Worm (Caenorhabditis elegans) whole organism, late embryonic: ENCODE measurements around the gene K10B4.1.

Source experiments
- ceh-14 ChIP-seq: sonication (generic microtip); optimal IDR thresholded peaks from 2 replicates; lab custom pipeline; 2016; ENCODE audit warnings: missing genotype, missing genetic modification characterization, missing compliant biosample characterization
- ceh-19 ChIP-seq: fragments of 200-800 bp; sonication (Bioruptor generic); optimal IDR thresholded peaks from 2 replicates; lab custom pipeline; 2018; ENCODE audit warnings: mild to moderate bottlenecking, missing genetic modification characterization, missing compliant biosample characterization
- ceh-31 ChIP-seq: sonication (generic microtip); optimal IDR thresholded peaks from 2 replicates; lab custom pipeline; 2016; ENCODE audit warnings: missing genetic modification characterization, missing compliant biosample characterization
- ceh-9 ChIP-seq: sonication (generic microtip); optimal IDR thresholded peaks from 2 replicates; lab custom pipeline; 2016; ENCODE audit warnings: mild to moderate bottlenecking, missing genetic modification characterization, inconsistent platforms, missing compliant biosample characterization
- dmd-4 ChIP-seq: sonication (generic microtip); optimal IDR thresholded peaks from 2 replicates; lab custom pipeline; 2016; ENCODE audit warnings: borderline replicate concordance, missing genetic modification characterization, missing compliant biosample characterization
- gmeb-2 ChIP-seq: sonication (generic microtip); optimal IDR thresholded peaks from 2 replicates; lab custom pipeline; 2016; ENCODE audit warnings: missing genetic modification characterization, inconsistent platforms, missing compliant biosample characterization
- lin-11 ChIP-seq: fragments of 200-800 bp; sonication (Bioruptor generic); optimal IDR thresholded peaks from 2 replicates; lab custom pipeline; 2018; ENCODE audit warnings: mild to moderate bottlenecking, missing genetic modification characterization, missing compliant biosample characterization

- TF ChIP-seq ceh-9 (tag; lab: Kevin White, UChicago) (no peak), ceh-19 (no peak), dmd-4 (tag; lab: Kevin White, UChicago) (peak; percentile 21), lin-11 (tag; lab: Kevin White, UChicago) (no peak), ceh-31 (no peak), gmeb-2 (tag; lab: Kevin White, UChicago) (no peak), ceh-14 (tag; lab: Kevin White, UChicago) (no peak)
Measured at ce11 chrII:158004-158731, 22.9 kb downstream of the K10B4.1 start.
